Worm (Caenorhabditis elegans) whole organism, L1 larva: ENCODE measurements around the gene srh-244.
"Not testable (repeated sequence)": the region's sequence is repeated elsewhere in the genome, so short reads cannot be mapped to it uniquely, and the experiment has no call there.

Experiments
- C16A3.4 ChIP-seq: fragments of 150-350 bp; optimal IDR thresholded peaks from 2 replicates; lab custom pipeline; 2014; ENCODE audit warnings: missing biosample characterization, missing genetic modification characterization
- F16B12.6 ChIP-seq: fragments of 150-350 bp; optimal IDR thresholded peaks from 2 replicates; lab custom pipeline; 2014; ENCODE audit warnings: missing biosample characterization, missing genetic modification characterization
- Y116A8C.19 ChIP-seq: sonication (generic microtip); optimal IDR thresholded peaks from 2 replicates; lab custom pipeline; 2016; ENCODE audit warnings: missing compliant biosample characterization, missing genetic modification characterization, borderline replicate concordance
- ama-1 ChIP-seq: fragments of 150-350 bp; optimal IDR thresholded peaks from 2 replicates; lab custom pipeline; 2014
- blmp-1 ChIP-seq: fragments of 150-350 bp; optimal IDR thresholded peaks from 2 replicates; lab custom pipeline; 2014; ENCODE audit warnings: missing biosample characterization, missing genetic modification characterization
- ceh-63 ChIP-seq: fragments of 200-800 bp; sonication (Bioruptor generic); optimal IDR thresholded peaks from 2 replicates; lab custom pipeline; 2018; ENCODE audit warnings: mild to moderate bottlenecking, missing genetic modification characterization, missing compliant biosample characterization
- ceh-82 ChIP-seq, 3 experiments: fragments of 150-350 bp in 1 of 3; sonication (generic microtip) in 2 of 3; optimal IDR thresholded peaks; 2 replicates each; lab custom pipeline; 2014 to 2017; ENCODE audit warnings: missing biosample characterization in 3 of 3, missing genetic modification characterization in 3 of 3
- ces-1 ChIP-seq: fragments of 150-350 bp; optimal IDR thresholded peaks from 2 replicates; lab custom pipeline; 2014; ENCODE audit warnings: missing biosample characterization, missing genetic modification reagents, missing genetic modification characterization
- egl-27 ChIP-seq, 2 experiments: fragments of 150-350 bp in 1 of 2; sonication (generic microtip); optimal IDR thresholded peaks; 3 replicates each; lab custom pipeline; 2017 to 2018; ENCODE audit warnings: missing biosample characterization in 2 of 2, missing genetic modification characterization in 2 of 2, missing genetic modification reagents in 2 of 2
- elt-2 ChIP-seq: sonication (generic microtip); optimal IDR thresholded peaks from 2 replicates; lab custom pipeline; 2016; ENCODE audit warnings: missing genetic modification characterization, mild to moderate bottlenecking, inconsistent platforms, missing compliant biosample characterization, missing genetic modification reagents
- elt-3 ChIP-seq, 6 experiments: fragments of 150-350 bp in 1 of 6; sonication (generic microtip); optimal IDR thresholded peaks; 2 replicates each; lab custom pipeline; 2017 to 2018; ENCODE audit warnings: missing biosample characterization in 6 of 6, missing genetic modification characterization in 6 of 6, inconsistent platforms in 1 of 6
- ets-5 ChIP-seq: fragments of 200-800 bp; sonication (Bioruptor generic); IDR thresholded peaks from 2 replicates; pipeline ENCODE4 v1.3.6; 2022; ENCODE audit warnings: missing genetic modification characterization, missing compliant biosample characterization
- fkh-10 ChIP-seq: sonication (generic microtip); optimal IDR thresholded peaks from 2 replicates; lab custom pipeline; 2017; ENCODE audit warnings: missing biosample characterization, missing genetic modification reagents, missing genetic modification characterization
- fkh-8 ChIP-seq: sonication (generic microtip); optimal IDR thresholded peaks from 2 replicates; lab custom pipeline; 2016; ENCODE audit warnings: mild to moderate bottlenecking, missing genetic modification characterization, missing compliant biosample characterization
- fos-1 ChIP-seq: fragments of 150-350 bp; optimal IDR thresholded peaks from 2 replicates; lab custom pipeline; 2014; ENCODE audit warnings: missing biosample characterization, missing genetic modification characterization
- hlh-4 ChIP-seq: sonication (generic microtip); optimal IDR thresholded peaks from 2 replicates; lab custom pipeline; 2016; ENCODE audit warnings: mild to moderate bottlenecking, missing genetic modification characterization, missing compliant biosample characterization
- hpl-2 ChIP-seq: fragments of 150-350 bp; optimal IDR thresholded peaks from 2 replicates; lab custom pipeline; 2014; ENCODE audit warnings: missing biosample characterization, missing genetic modification reagents, missing genetic modification characterization
- lin-13 ChIP-seq: fragments of 150-350 bp; optimal IDR thresholded peaks from 2 replicates; lab custom pipeline; 2014; ENCODE audit warnings: missing biosample characterization, missing genetic modification reagents, missing genetic modification characterization
- lin-15B ChIP-seq: fragments of 150-350 bp; sonication (generic microtip); optimal IDR thresholded peaks from 3 replicates; lab custom pipeline; 2014; ENCODE audit warnings: missing biosample characterization, missing genetic modification characterization
- lir-3 ChIP-seq: sonication (generic microtip); optimal IDR thresholded peaks from 2 replicates; lab custom pipeline; 2016; ENCODE audit warnings: mild to moderate bottlenecking, missing genetic modification characterization, moderate library complexity, missing compliant biosample characterization; ENCODE audit not compliant: poor library complexity
- mdl-1 ChIP-seq, 2 experiments: fragments of 150-350 bp; optimal IDR thresholded peaks; 2 replicates each; lab custom pipeline; 2014 to 2017; ENCODE audit warnings: missing biosample characterization in 2 of 2, missing genetic modification characterization in 2 of 2, inconsistent platforms in 1 of 2
- mef-2 ChIP-seq: fragments of 150-350 bp; optimal IDR thresholded peaks from 2 replicates; lab custom pipeline; 2014; ENCODE audit warnings: missing biosample characterization, missing genetic modification characterization
- mep-1 ChIP-seq: fragments of 150-350 bp; optimal IDR thresholded peaks from 2 replicates; lab custom pipeline; 2014; ENCODE audit warnings: missing biosample characterization, missing genetic modification characterization
- nhr-11 ChIP-seq: fragments of 150-350 bp; optimal IDR thresholded peaks from 2 replicates; lab custom pipeline; 2014; ENCODE audit warnings: missing biosample characterization, missing genetic modification characterization
- nhr-12 ChIP-seq: sonication (generic microtip); optimal IDR thresholded peaks from 2 replicates; lab custom pipeline; 2017; ENCODE audit warnings: missing biosample characterization, missing genetic modification characterization
- nhr-20 ChIP-seq: sonication (generic microtip); optimal IDR thresholded peaks from 2 replicates; lab custom pipeline; 2016; ENCODE audit warnings: mild to moderate bottlenecking, missing genetic modification characterization, missing compliant biosample characterization
- nhr-28 ChIP-seq: fragments of 150-350 bp; optimal IDR thresholded peaks from 2 replicates; lab custom pipeline; 2014; ENCODE audit warnings: missing biosample characterization, missing genetic modification characterization
- nhr-47 ChIP-seq: sonication (generic microtip); optimal IDR thresholded peaks from 2 replicates; lab custom pipeline; 2016; ENCODE audit warnings: mild to moderate bottlenecking, missing genetic modification characterization, moderate library complexity, missing compliant biosample characterization
- nhr-71 ChIP-seq: sonication (generic microtip); optimal IDR thresholded peaks from 2 replicates; lab custom pipeline; 2016; ENCODE audit warnings: mild to moderate bottlenecking, missing genetic modification characterization, moderate library complexity, missing compliant biosample characterization
- nhr-76 ChIP-seq: sonication (generic microtip); optimal IDR thresholded peaks from 2 replicates; lab custom pipeline; 2017; ENCODE audit warnings: missing biosample characterization, missing genetic modification characterization
- nhr-77 ChIP-seq: fragments of 150-350 bp; optimal IDR thresholded peaks from 2 replicates; lab custom pipeline; 2014; ENCODE audit warnings: missing biosample characterization, missing genetic modification characterization
- nhr-85 ChIP-seq: sonication (generic microtip); peaks from one replicate; lab custom pipeline; 2016; ENCODE audit warnings: missing genetic modification characterization, inconsistent platforms, missing compliant biosample characterization
- pax-3 ChIP-seq: fragments of 200-800 bp; sonication (Bioruptor generic); optimal IDR thresholded peaks from 2 replicates; lab custom pipeline; 2018; ENCODE audit warnings: mild to moderate bottlenecking, missing genetic modification characterization, moderate library complexity, missing compliant biosample characterization
- pqm-1 ChIP-seq: sonication (generic microtip); optimal IDR thresholded peaks from 3 replicates; lab custom pipeline; 2017; ENCODE audit warnings: missing biosample characterization, missing genetic modification characterization
- rnt-1 ChIP-seq: sonication (generic microtip); optimal IDR thresholded peaks from 2 replicates; lab custom pipeline; 2016; ENCODE audit warnings: mild to moderate bottlenecking, missing genetic modification characterization, moderate library complexity, missing compliant biosample characterization
- snpc-4 ChIP-seq: fragments of 150-350 bp; optimal IDR thresholded peaks from 2 replicates; lab custom pipeline; 2014; ENCODE audit warnings: missing biosample characterization, missing genetic modification characterization
- snu-23 ChIP-seq: sonication (generic microtip); optimal IDR thresholded peaks from 2 replicates; lab custom pipeline; 2016; ENCODE audit warnings: missing genetic modification characterization, missing compliant biosample characterization
- sox-4 ChIP-seq: sonication (generic microtip); optimal IDR thresholded peaks from 2 replicates; lab custom pipeline; 2016; ENCODE audit warnings: missing genetic modification characterization, missing compliant biosample characterization
- unc-98 ChIP-seq: fragments of 200-800 bp; sonication (Bioruptor generic); IDR thresholded peaks from 2 replicates; pipeline ENCODE4 v1.3.6; 2022; ENCODE audit warnings: missing genetic modification characterization, missing compliant biosample characterization
- xbp-1 ChIP-seq: sonication (generic microtip); optimal IDR thresholded peaks from 2 replicates; lab custom pipeline; 2016; ENCODE audit warnings: missing genetic modification characterization, missing compliant biosample characterization
- ztf-11 ChIP-seq, 2 experiments: sonication (generic microtip); optimal IDR thresholded peaks; 2 replicates each; lab custom pipeline; 2016 to 2017; ENCODE audit warnings: missing genetic modification characterization in 2 of 2, missing biosample characterization in 1 of 2, missing compliant biosample characterization in 1 of 2
- ztf-4 ChIP-seq: fragments of 150-350 bp; optimal IDR thresholded peaks from 2 replicates; lab custom pipeline; 2014; ENCODE audit warnings: missing biosample characterization, missing genetic modification characterization

The srh-244 gene

DNA sequence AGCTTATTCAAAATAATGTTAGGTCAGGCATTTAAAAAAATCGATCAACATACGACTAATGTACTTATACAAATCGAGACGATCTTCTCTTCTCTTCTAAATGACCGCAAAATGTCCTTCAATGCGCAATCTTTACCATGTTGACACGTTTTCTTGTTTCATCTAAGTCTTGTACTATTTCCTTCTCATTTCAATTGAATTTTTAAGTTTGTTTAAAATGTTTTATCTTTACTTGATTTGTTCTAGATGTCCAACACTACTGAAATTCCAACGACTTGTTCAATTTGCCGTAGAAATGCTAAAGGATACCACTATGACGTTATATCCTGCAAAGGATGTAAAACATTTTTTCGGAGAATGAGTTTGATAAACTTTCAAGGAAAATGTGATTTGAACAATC lies 1.7 kb upstream of the srh-244 start, which contains the start of the genes nhr-263 and nhr-148:
nhr-263 (minus strand) TSS at position 101 of the 400 bp plus-strand sequence.
nhr-148 (plus strand) TSS at position 215 of the 400 bp plus-strand sequence.
- no peak for TF ChIP-seq snpc-4
- TF ChIP-seq blmp-1, result peak; percentile 2
- TF ChIP-seq F16B12.6 (tag; lab: Kevin White, UChicago), result no peak
- TF ChIP-seq ama-1 (lab: Kevin White, UChicago), result no peak
- TF ChIP-seq pqm-1 (tag; lab: Kevin White, UChicago), result no peak
- no peak for TF ChIP-seq nhr-71 (tag; lab: Kevin White, UChicago)
- TF ChIP-seq nhr-77 (tag; lab: Kevin White, UChicago), result no peak
- no peak for TF ChIP-seq fkh-8
- TF ChIP-seq hpl-2 (GFP tag; lab: Kevin White, UChicago), result no peak

DNA sequence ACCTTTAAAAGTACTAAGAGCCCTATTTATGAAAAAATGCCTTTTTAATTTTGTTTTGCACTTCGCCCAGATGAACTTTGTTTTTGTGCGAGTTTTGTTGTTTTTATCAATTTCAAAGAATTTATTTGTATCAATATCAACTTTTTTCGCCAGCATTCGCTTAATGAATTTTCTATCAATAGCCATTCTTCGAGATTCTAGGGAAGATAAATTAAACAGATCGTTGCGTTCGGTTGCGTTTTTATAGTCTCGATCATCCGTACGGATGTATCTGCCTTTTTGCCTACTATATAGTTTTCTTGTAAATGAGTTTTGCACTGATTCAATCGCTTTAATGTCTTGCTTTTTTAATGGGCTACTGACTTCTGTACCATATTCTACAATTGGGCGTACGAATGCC lies 1.9 kb downstream of the srh-244 start, which contains the start of gene nhr-147:
nhr-147 (plus strand) TSS at position 301 of the 400 bp plus-strand sequence.
- TF ChIP-seq nhr-71 (tag; lab: Kevin White, UChicago); nhr-20 (tag; lab: Kevin White, UChicago); xbp-1: not testable (repeated sequence)

DNA sequence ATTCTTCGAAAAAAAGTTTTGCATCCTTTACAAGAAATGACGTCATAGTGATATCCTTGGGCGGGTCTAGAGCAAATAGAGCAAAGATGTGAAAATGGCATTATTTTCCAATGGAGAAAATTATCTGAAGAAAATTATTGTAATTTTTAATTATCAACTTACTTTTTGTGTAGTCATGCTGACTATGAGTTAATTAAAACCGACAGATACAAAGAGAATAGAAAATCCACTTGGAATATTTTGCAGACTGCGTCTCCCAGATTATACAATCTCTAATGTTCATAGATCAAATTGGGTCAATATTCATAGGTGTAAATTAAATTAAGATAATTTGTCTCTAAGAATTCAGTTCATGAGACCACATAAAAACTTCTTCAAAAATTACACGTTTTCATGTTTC lies 5.9 kb downstream of the srh-244 start, which contains the start of gene nhr-149:
nhr-149 (minus strand) TSS at position 101 of the 400 bp plus-strand sequence.
- TF ChIP-seq nhr-28 (tag; lab: Kevin White, UChicago) (no peak), nhr-85 (tag; lab: Kevin White, UChicago) (no peak), ets-5 (GFP tag; lab: Robert Waterston, UW) (no peak), nhr-76 (no peak), ztf-11 (tag; optimal IDR thresholded peaks at IDR 0.05; lab: Kevin White, UChicago) (no peak), egl-27 (tag; optimal IDR thresholded peaks at IDR 0.05; lab: Kevin White, UChicago) (no peak), C16A3.4 (tag; lab: Kevin White, UChicago) (no peak)
- TF ChIP-seq, all 84 proteins: peak for 0

DNA sequence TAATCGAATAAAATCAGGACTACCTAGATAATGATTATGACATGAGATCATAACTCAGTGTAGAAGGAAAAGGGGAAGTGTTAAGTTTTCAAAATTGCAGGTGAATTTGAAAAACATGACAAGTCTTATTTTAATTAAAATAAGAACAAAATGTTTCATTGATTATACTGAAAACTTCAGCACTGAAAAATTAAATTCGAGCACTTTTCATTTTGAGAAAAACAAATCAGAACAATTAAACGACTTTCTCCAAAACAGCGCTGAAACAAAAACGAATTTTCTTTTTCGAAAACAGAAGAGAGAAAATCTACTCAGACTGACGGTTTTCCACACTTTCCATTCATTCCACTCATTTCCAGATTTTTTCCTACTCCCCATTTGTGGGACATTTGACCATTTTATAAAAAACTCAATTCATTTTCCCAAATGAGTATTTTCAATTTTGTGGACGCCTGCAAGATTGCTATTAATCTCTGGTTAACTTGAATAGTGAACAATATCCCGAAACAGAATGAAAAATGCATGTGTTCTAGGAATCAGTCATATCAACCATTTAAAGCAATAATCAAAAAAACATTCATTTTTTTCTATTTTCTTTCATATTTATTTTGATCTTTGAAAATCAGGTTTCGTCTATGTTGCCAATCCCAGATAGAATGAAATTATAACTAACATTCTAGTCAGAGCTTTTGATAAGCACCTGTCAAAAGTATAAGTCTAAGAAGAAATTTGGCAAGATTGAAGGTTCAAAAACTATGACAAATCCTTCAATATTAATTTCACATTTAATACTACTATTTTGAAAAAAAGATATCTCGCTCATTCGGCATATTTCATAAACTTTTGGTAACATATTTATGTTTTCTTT lies 8.8 kb downstream of the srh-244 start, which contains the start of the genes srh-231 and srh-275:
srh-231 (minus strand) TSS at position 51 of the 868 bp plus-strand sequence.
srh-275 (plus strand) TSS at position 818 of the 868 bp plus-strand sequence.
- TF ChIP-seq ceh-82 (tag; optimal IDR thresholded peaks at IDR 0.05; lab: Kevin White, UChicago) (no peak), snpc-4 (no peak), ceh-63 (GFP tag; lab: Kevin White, UChicago) (no peak), fkh-10 (GFP tag; lab: Kevin White, UChicago) (no peak), sox-4 (tag; lab: Kevin White, UChicago) (no peak), ztf-11 (tag; optimal IDR thresholded peaks at IDR 0.05; lab: Kevin White, UChicago) (no peak), rnt-1 (tag; lab: Kevin White, UChicago) (no peak)

DNA sequence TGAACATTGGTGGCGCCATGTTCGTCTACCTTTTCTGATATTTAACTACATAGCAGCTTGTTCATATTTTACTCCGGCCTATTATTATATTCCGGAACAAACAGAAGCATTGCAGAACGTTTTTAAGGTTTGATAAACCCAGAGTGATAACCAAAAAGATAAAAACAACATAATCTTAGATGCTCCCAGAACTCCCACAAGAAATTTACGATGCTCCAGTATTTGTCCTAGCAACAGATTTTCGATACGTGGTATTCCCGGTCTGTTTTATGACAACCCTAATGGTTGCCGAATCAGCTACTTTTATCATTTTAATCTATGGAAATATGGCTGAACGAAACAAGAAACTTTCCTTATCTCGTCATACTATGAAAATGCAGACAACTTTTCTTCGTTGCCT lies 10.0 kb downstream of the srh-244 start:
- no peak for TF ChIP-seq elt-2 (tag; lab: Kevin White, UChicago)
- no peak for TF ChIP-seq lin-15B (tag; lab: Kevin White, UChicago)
- no peak for TF ChIP-seq mep-1
- TF ChIP-seq pax-3, result no peak
- TF ChIP-seq, all 84 proteins: peak for 0

DNA sequence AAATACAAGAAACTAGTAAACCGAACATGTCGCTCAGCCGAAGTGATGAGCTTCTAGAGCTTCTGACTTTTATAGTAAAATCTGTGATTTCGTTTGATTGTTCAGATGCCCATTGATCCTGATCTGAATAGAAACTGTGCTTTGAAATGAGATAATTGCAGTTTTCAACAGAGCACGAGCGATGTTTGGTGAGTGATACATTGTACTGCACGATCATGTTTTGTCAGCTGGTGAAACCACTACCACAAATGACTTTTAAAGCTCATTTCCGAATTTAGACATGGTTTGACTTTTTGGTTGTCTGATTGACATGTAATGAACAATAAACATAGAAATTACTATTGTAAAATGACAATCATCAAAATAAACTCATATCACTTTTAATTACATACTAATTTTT lies 11.8 kb downstream of the srh-244 start, which contains the start of gene tag-293:
tag-293 (minus strand) TSS at position 101 of the 400 bp plus-strand sequence.
- TF ChIP-seq elt-3 (tag; optimal IDR thresholded peaks at IDR 0.05; lab: Kevin White, UChicago) (no peak), lin-15B (tag; lab: Kevin White, UChicago) (no peak), nhr-11 (tag; lab: Kevin White, UChicago) (no peak), ama-1 (lab: Kevin White, UChicago) (no peak), unc-98 (no peak), ces-1 (GFP tag; lab: Kevin White, UChicago) (no peak), fos-1 (tag; lab: Kevin White, UChicago) (no peak), sox-4 (tag; lab: Kevin White, UChicago) (no peak), snu-23 (GFP tag; lab: Kevin White, UChicago) (no peak), ztf-4 (tag; lab: Kevin White, UChicago) (no peak), lin-13 (GFP tag; lab: Kevin White, UChicago) (no peak), mdl-1 (tag; optimal IDR thresholded peaks at IDR 0.05; lab: Kevin White, UChicago) (no peak), lir-3 (tag; lab: Kevin White, UChicago) (no peak), nhr-12 (no peak), mef-2 (no peak), hlh-4 (tag; lab: Kevin White, UChicago) (no peak), nhr-47 (no peak), Y116A8C.19 (no peak), nhr-77 (tag; lab: Kevin White, UChicago) (no peak)
